Fruit fly (Drosophila melanogaster): ENCODE results near the gene Qtzl.

Qtzl gene

dm6 chr2L:12026458-12027431, 31.2 kb downstream of the Qtzl start:
- TF ChIP-seq fru (GFP tag; optimal IDR thresholded peaks at IDR 0.05) (peak; percentile 56), h (GFP tag; optimal IDR thresholded peaks at IDR 0.05) (peak; percentile 36), sage (GFP tag; optimal IDR thresholded peaks at IDR 0.05) (peak; percentile 3), foxo (GFP tag; optimal IDR thresholded peaks at IDR 0.05) (peak in 1 of 2 experiments; percentile 77), OdsH (GFP tag; optimal IDR thresholded peaks at IDR 0.05) (peak; percentile 59), lola (GFP tag; optimal IDR thresholded peaks at IDR 0.05) (no peak), dmrt93B (GFP tag; optimal IDR thresholded peaks at IDR 0.05) (peak; percentile 72), Hr83 (GFP tag; optimal IDR thresholded peaks at IDR 0.05; ENCODE audit: poor library complexity, severe bottlenecking) (no peak), usp (GFP tag; optimal IDR thresholded peaks at IDR 0.05) (no peak), br (GFP tag; optimal IDR thresholded peaks at IDR 0.05) (peak; percentile 61), Sp1 (GFP tag; optimal IDR thresholded peaks at IDR 0.05) (peak; percentile 78), brk (GFP tag; optimal IDR thresholded peaks at IDR 0.05) (peak; percentile 41), Hnf4 (GFP tag; optimal IDR thresholded peaks at IDR 0.05) (peak; percentile 62), Rel (GFP tag; optimal IDR thresholded peaks at IDR 0.05) (no peak), Rel (tag; optimal IDR thresholded peaks at IDR 0.05) (peak; percentile 29), sv (GFP tag; optimal IDR thresholded peaks at IDR 0.05) (peak; percentile 3), Vsx2 (GFP tag; optimal IDR thresholded peaks at IDR 0.05; ENCODE audit: partially characterized antibody) (peak; percentile 31), woc (GFP tag; optimal IDR thresholded peaks at IDR 0.05) (peak; percentile 2), Jra (GFP tag; optimal IDR thresholded peaks at IDR 0.05) (no peak), tai (GFP tag; optimal IDR thresholded peaks at IDR 0.05) (no peak), HLH106 (tag; optimal IDR thresholded peaks at IDR 0.05) (peak; percentile 76), rgr (GFP tag; optimal IDR thresholded peaks at IDR 0.05) (peak; percentile 70), Myc (optimal IDR thresholded peaks at IDR 0.05) (no peak), ey (GFP tag; optimal IDR thresholded peaks at IDR 0.05) (peak; percentile 68), psq (GFP tag; optimal IDR thresholded peaks at IDR 0.05) (peak; percentile 68), CG9705 (GFP tag; optimal IDR thresholded peaks at IDR 0.05) (peak; percentile 35), CG32264 (GFP tag; optimal IDR thresholded peaks at IDR 0.05) (peak; percentile 2)

dm6 chr2L:12027435-12027834, 31.9 kb downstream of the Qtzl start, which contains the start of gene dmGlut:
Gene dmGlut (plus strand): TSS chr2L:12027438.
- no peak for TF ChIP-seq Mio (GFP tag; optimal IDR thresholded peaks at IDR 0.05)
- TF ChIP-seq dsf (GFP tag; optimal IDR thresholded peaks at IDR 0.05; ENCODE audit: borderline replicate concordance) = no peak
- no peak for TF ChIP-seq CG32264 (GFP tag; optimal IDR thresholded peaks at IDR 0.05)
- no peak for TF ChIP-seq br (GFP tag; optimal IDR thresholded peaks at IDR 0.05)
- no peak for TF ChIP-seq Hr78 (GFP tag; optimal IDR thresholded peaks at IDR 0.05)
- TF ChIP-seq Hnf4 (GFP tag; optimal IDR thresholded peaks at IDR 0.05) = no peak
- TF ChIP-seq Myc (optimal IDR thresholded peaks at IDR 0.05) = no peak
- no peak for TF ChIP-seq Abd-B (GFP tag; optimal IDR thresholded peaks at IDR 0.05)
- no peak for TF ChIP-seq usp (GFP tag; optimal IDR thresholded peaks at IDR 0.05)
- TF ChIP-seq Sp1 (GFP tag; optimal IDR thresholded peaks at IDR 0.05) = no peak
- no peak for TF ChIP-seq fru (GFP tag; optimal IDR thresholded peaks at IDR 0.05)
- TF ChIP-seq sv (GFP tag; optimal IDR thresholded peaks at IDR 0.05) = no peak
- no peak for TF ChIP-seq Dif (GFP tag; optimal IDR thresholded peaks at IDR 0.05; ENCODE audit: partially characterized antibody)
- no peak for TF ChIP-seq h (GFP tag; optimal IDR thresholded peaks at IDR 0.05)

- TF ChIP-seq dsf (GFP tag; optimal IDR thresholded peaks at IDR 0.05; ENCODE audit: borderline replicate concordance) (no peak), foxo (GFP tag; optimal IDR thresholded peaks at IDR 0.05) (no peak), tai (GFP tag; optimal IDR thresholded peaks at IDR 0.05) (no peak), ey (GFP tag; optimal IDR thresholded peaks at IDR 0.05) (no peak), jim (GFP tag; optimal IDR thresholded peaks at IDR 0.05) (no peak)
Measured at dm6 chr2L:12028102-12028501, 32.6 kb downstream of the Qtzl start.

- TF ChIP-seq Vsx2 (GFP tag; optimal IDR thresholded peaks at IDR 0.05; ENCODE audit: partially characterized antibody) (no peak), ey (GFP tag; optimal IDR thresholded peaks at IDR 0.05) (no peak), woc (GFP tag; optimal IDR thresholded peaks at IDR 0.05) (no peak), brk (GFP tag; optimal IDR thresholded peaks at IDR 0.05) (no peak), Hr78 (GFP tag; optimal IDR thresholded peaks at IDR 0.05) (no peak), fru (GFP tag; optimal IDR thresholded peaks at IDR 0.05) (no peak), dmrt93B (GFP tag; optimal IDR thresholded peaks at IDR 0.05) (no peak), lola (GFP tag; optimal IDR thresholded peaks at IDR 0.05) (no peak), N (GFP tag; optimal IDR thresholded peaks at IDR 0.05) (no peak)
Measured at dm6 chr2L:12028808-12029207, 33.3 kb downstream of the Qtzl start.
